Fruit fly (Drosophila melanogaster) S2 (cell line): Measurements from ENCODE around the gene CG31459.

Experiments used
- CG8478 ChIP-seq: fragments of >200 bp; optimal IDR thresholded peaks from 2 replicates; lab custom pipeline; 2018
- CTCF ChIP-seq, 2 experiments: fragments of >200 bp; optimal IDR thresholded peaks; 2 replicates each; lab custom pipeline; 2018

- no peak for TF ChIP-seq CG8478 (lab: Kevin White, UChicago)
- no peak for TF ChIP-seq CTCF (optimal IDR thresholded peaks at IDR 0.05; lab: Kevin White, UChicago)
These were observed 37.1 kb upstream of the CG31459 start for dm6 chr3R:19803539-19803938.
